Worm (Caenorhabditis elegans) whole organism, midembryonic: ENCODE data around the gene srh-212.
"Not testable (repeated sequence)": the region's sequence is repeated elsewhere in the genome, so short reads cannot be mapped to it uniquely, and the experiment has no call there.

Source experiments
- flt-1 ChIP-seq: fragments of 200-800 bp; sonication (Bioruptor generic); IDR thresholded peaks from 2 replicates; pipeline ENCODE4 v1.3.6; 2022; ENCODE audit warnings: missing genetic modification characterization, missing compliant biosample characterization
- klf-2 ChIP-seq: fragments of 200-800 bp; sonication (Bioruptor generic); conservative IDR thresholded peaks from 2 replicates; pipeline ENCODE4 v1.3.6; 2022; ENCODE audit warnings: missing genetic modification reagents, missing genetic modification characterization, missing compliant biosample characterization

- TF ChIP-seq klf-2, flt-1 (GFP tag; lab: Robert Waterston, UW): not testable (repeated sequence)
Measured at ce11 chrV:3597052-3597451, at the start of gene srh-212.
